Worm (Caenorhabditis elegans): Measurements from ENCODE around the gene Y75B8A.18.

DNA sequence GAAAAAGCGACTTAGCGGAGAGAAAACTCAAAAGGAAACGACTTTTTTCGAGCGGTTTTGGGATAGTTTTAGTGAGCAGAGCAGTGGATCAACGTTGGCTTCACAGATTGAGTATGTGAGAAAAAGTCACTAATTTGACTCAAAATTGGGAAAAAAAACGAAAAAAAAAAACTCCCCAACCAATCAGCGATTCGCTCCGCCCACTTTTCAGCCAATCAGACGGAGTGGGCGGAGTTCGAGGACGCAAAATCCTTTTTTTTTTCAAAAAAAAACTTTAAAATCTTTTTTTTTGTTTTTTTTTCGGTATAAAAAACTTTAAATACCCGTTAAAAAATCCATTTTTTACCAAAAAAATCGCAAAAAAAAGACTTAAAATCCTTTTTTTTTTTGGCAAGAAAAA lies 5.2 kb downstream of the Y75B8A.18 start:
- no peak for TF ChIP-seq jun-1 (tag; optimal IDR thresholded peaks at IDR 0.05)
- no peak for TF ChIP-seq nhr-77 (tag; optimal IDR thresholded peaks at IDR 0.05)
- TF ChIP-seq ama-1 (optimal IDR thresholded peaks at IDR 0.05), result no peak
- no peak for TF ChIP-seq unc-62 (GFP tag; optimal IDR thresholded peaks at IDR 0.05)
